Fruit fly (Drosophila melanogaster) whole organism, wandering third instar larva: ENCODE measurements around the gene MtnE.

Experiments
- Abd-B ChIP-seq: fragments of >200 bp; optimal IDR thresholded peaks from 2 replicates; lab custom pipeline; 2017; ENCODE audit warnings: missing biosample characterization, missing genetic modification characterization
- CrebA ChIP-seq: fragments of 200-800 bp; sonication (Bioruptor generic); optimal IDR thresholded peaks from 2 replicates; lab custom pipeline; 2016; ENCODE audit warnings: missing biosample characterization, mild to moderate bottlenecking, missing genetic modification characterization, borderline replicate concordance
- Dfd ChIP-seq: fragments of >200 bp; optimal IDR thresholded peaks from 2 replicates; lab custom pipeline; 2017; ENCODE audit warnings: missing biosample characterization, missing genetic modification characterization
- Dif ChIP-seq: fragments of 200-275, 200-300 bp; sonication (Bioruptor generic); optimal IDR thresholded peaks from 2 replicates; lab custom pipeline; 2018; ENCODE audit warnings: missing biosample characterization, missing genetic modification characterization; ENCODE audit not compliant: partially characterized antibody
- GATAd ChIP-seq: sonication (Bioruptor generic); optimal IDR thresholded peaks from 2 replicates; lab custom pipeline; 2016; ENCODE audit warnings: missing biosample characterization, missing genetic modification characterization
- HLH106 ChIP-seq: fragments of 200-800 bp; optimal IDR thresholded peaks from 3 replicates; lab custom pipeline; 2019; ENCODE audit warnings: missing biosample characterization, mild to moderate bottlenecking, missing genetic modification characterization, moderate library complexity
- Hr83 ChIP-seq: fragments of 200-300 bp; sonication (Bioruptor generic); optimal IDR thresholded peaks from 2 replicates; lab custom pipeline; 2016; ENCODE audit warnings: missing biosample characterization, mild to moderate bottlenecking, missing genetic modification characterization, moderate library complexity; ENCODE audit not compliant: poor library complexity, severe bottlenecking
- Mio ChIP-seq: sonication (Bioruptor generic); optimal IDR thresholded peaks from 2 replicates; lab custom pipeline; 2016; ENCODE audit warnings: missing biosample characterization, missing genetic modification characterization
- Myc ChIP-seq: fragments of >200 bp; optimal IDR thresholded peaks from 2 replicates; lab custom pipeline; 2017
- OdsH ChIP-seq: fragments of 200-800 bp; sonication (Bioruptor generic); optimal IDR thresholded peaks from 2 replicates; lab custom pipeline; 2016; ENCODE audit warnings: missing biosample characterization, mild to moderate bottlenecking, missing genetic modification characterization
- Rel ChIP-seq, 2 experiments: fragments of 200-800 bp; sonication (Bioruptor generic) in 1 of 2; optimal IDR thresholded peaks; 2 replicates in 1 of 2; 3 replicates in 1 of 2; lab custom pipeline; 2016 to 2019; ENCODE audit warnings: mild to moderate bottlenecking in 2 of 2, missing biosample characterization in 2 of 2, missing genetic modification characterization in 2 of 2, moderate library complexity in 1 of 2
- Sp1 ChIP-seq: fragments of 200-800 bp; sonication (Bioruptor generic); optimal IDR thresholded peaks from 3 replicates; lab custom pipeline; 2019; ENCODE audit warnings: missing biosample characterization, mild to moderate bottlenecking, missing genetic modification characterization, moderate library complexity
- br ChIP-seq: fragments of 200-800 bp; sonication (Bioruptor generic); optimal IDR thresholded peaks from 2 replicates; lab custom pipeline; 2016; ENCODE audit warnings: missing biosample characterization, missing genetic modification characterization
- dl ChIP-seq, 2 experiments: fragments of 175-275, 200-275 bp in 1 of 2; fragments of 200-275 bp in 1 of 2; sonication (Bioruptor generic); optimal IDR thresholded peaks; lab custom pipeline; 2018; ENCODE audit warnings: mild to moderate bottlenecking in 2 of 2, missing biosample characterization in 2 of 2, missing genetic modification characterization in 2 of 2, moderate library complexity in 2 of 2; ENCODE audit not compliant: partially characterized antibody in 2 of 2, insufficient read depth in 1 of 2
- dmrt93B ChIP-seq: fragments of 200-800 bp; sonication (Bioruptor generic); optimal IDR thresholded peaks from 2 replicates; lab custom pipeline; 2018; ENCODE audit warnings: missing biosample characterization, mild to moderate bottlenecking, missing genetic modification characterization
- dsf ChIP-seq: sonication (Bioruptor generic); optimal IDR thresholded peaks from 2 replicates; lab custom pipeline; 2016; ENCODE audit warnings: missing biosample characterization, missing genetic modification characterization, borderline replicate concordance
- ey ChIP-seq: fragments of 200-800 bp; sonication (Bioruptor generic); optimal IDR thresholded peaks from 2 replicates; lab custom pipeline; 2016; ENCODE audit warnings: missing biosample characterization, missing genetic modification characterization
- foxo ChIP-seq, 2 experiments: fragments of 200-800 bp; sonication (Bioruptor generic); optimal IDR thresholded peaks; 2 replicates in 1 of 2; 3 replicates in 1 of 2; lab custom pipeline; 2016 to 2017; ENCODE audit warnings: missing biosample characterization in 2 of 2, missing genetic modification characterization in 2 of 2
- h ChIP-seq: fragments of 200-800 bp; sonication (Bioruptor generic); optimal IDR thresholded peaks from 3 replicates; lab custom pipeline; 2016; ENCODE audit warnings: missing biosample characterization, mild to moderate bottlenecking, missing genetic modification characterization
- jim ChIP-seq: fragments of 175-275, 200-325 bp; sonication (Bioruptor generic); optimal IDR thresholded peaks from 2 replicates; lab custom pipeline; 2016; ENCODE audit warnings: missing biosample characterization, mild to moderate bottlenecking, missing genetic modification characterization
- pan ChIP-seq: fragments of >200 bp; optimal IDR thresholded peaks from 2 replicates; lab custom pipeline; 2017
- psq ChIP-seq: fragments of 200-800 bp; sonication (Bioruptor generic); optimal IDR thresholded peaks from 3 replicates; lab custom pipeline; 2017; ENCODE audit warnings: missing biosample characterization, mild to moderate bottlenecking, missing genetic modification characterization, moderate library complexity
- rgr ChIP-seq: fragments of 200-800 bp; sonication (Bioruptor generic); optimal IDR thresholded peaks from 3 replicates; lab custom pipeline; 2016; ENCODE audit warnings: missing biosample characterization, mild to moderate bottlenecking, missing genetic modification characterization
- sage ChIP-seq: fragments of 200-800 bp; sonication (Bioruptor generic); optimal IDR thresholded peaks from 2 replicates; lab custom pipeline; 2016; ENCODE audit warnings: missing biosample characterization, mild to moderate bottlenecking, missing genetic modification characterization
- tai ChIP-seq: sonication (Bioruptor generic); optimal IDR thresholded peaks from 2 replicates; lab custom pipeline; 2016; ENCODE audit warnings: missing biosample characterization, missing genetic modification characterization
- woc ChIP-seq: sonication (Bioruptor generic); optimal IDR thresholded peaks from 2 replicates; lab custom pipeline; 2016; ENCODE audit warnings: missing biosample characterization, mild to moderate bottlenecking, missing genetic modification characterization

MtnE gene

DNA sequence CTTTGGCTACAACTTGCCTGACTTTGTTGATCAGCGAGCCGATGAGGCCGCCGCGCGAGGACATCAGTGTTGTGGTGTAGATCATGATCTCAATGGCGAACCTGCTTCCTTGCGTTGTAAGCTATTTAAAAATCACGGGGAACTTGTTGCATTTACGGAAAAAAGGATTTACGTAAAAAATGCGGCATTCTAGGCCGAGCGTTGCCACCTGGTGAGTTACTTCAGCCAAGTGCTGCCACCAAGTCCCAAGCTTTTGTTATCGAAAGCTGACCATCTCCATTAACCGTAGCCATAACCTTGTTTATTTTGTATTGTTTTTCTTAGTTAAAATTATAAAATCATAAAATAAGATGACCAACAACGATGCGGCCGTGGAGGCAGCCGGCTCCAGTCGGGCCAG lies 42.3 kb upstream of the MtnE start, which contains the start of the genes TFAM and CG5412:
Gene TFAM, minus strand, starts transcription at position 222 of the 400 bp plus-strand sequence.
Gene CG5412, plus strand, starts transcription at position 265 of the 400 bp plus-strand sequence.
- TF ChIP-seq dsf (GFP tag; lab: Kevin White, UChicago) (no peak), Myc (lab: Kevin White, UChicago) (no peak)
- TF ChIP-seq, all 38 proteins: peak for 0

DNA sequence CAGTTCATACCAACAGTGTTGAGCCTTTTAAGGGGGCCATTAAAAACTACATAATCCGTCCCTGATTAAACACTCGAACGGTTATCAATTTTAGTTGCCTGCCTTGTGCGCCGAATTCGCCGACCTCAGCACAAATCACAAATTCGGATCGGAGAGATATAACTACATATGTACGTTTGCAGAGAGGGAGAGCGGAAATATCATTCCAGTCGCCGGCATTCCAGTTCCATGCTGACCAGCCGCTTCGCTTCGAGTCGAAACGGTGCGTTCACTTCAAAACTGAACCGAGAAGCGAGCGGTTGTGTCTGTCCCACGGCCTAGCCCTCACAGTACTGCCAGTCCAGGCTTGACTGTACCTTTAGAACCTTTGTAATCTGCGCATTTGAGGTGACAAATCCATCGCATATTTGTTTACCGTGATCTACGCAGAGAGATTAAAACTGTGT lies 40.1 kb upstream of the MtnE start:
- TF ChIP-seq psq, result no peak
- TF ChIP-seq Dif (GFP tag; lab: Kevin White, UChicago), result peak; percentile 73
- TF ChIP-seq Sp1, result peak; percentile 48
- peak; percentile 80 for TF ChIP-seq Hr83 (GFP tag; lab: Kevin White, UChicago)
- peak; percentile 15 for TF ChIP-seq Myc (lab: Kevin White, UChicago)
- no peak for TF ChIP-seq Rel (GFP tag; optimal IDR thresholded peaks at IDR 0.05; lab: Kevin White, UChicago)
- peak; percentile 14 for TF ChIP-seq Rel (tag; optimal IDR thresholded peaks at IDR 0.05; lab: Kevin White, UChicago)
- TF ChIP-seq rgr, result peak; percentile 37
- TF ChIP-seq foxo (GFP tag; optimal IDR thresholded peaks at IDR 0.05; lab: Kevin White, UChicago), result peak in 1 of 2 experiments; percentile 47
- TF ChIP-seq GATAd, result no peak
- peak; percentile 3 for TF ChIP-seq ey

- TF ChIP-seq dmrt93B (GFP tag; lab: Kevin White, UChicago) (no peak), HLH106 (tag; lab: Kevin White, UChicago) (no peak), GATAd (no peak), Dfd (GFP tag; lab: Kevin White, UChicago) (no peak), rgr (no peak), Sp1 (no peak), pan (no peak), Hr83 (GFP tag; lab: Kevin White, UChicago) (no peak), Abd-B (no peak), CrebA (GFP tag; lab: Kevin White, UChicago) (no peak)
These were observed 38.8 kb upstream of the MtnE start for dm6 chr3R:20573326-20573725.

dm6 chr3R:20567507-20568222 lies 33.2 kb upstream of the MtnE start:
- no peak for TF ChIP-seq ey
- no peak for TF ChIP-seq jim (GFP tag; lab: Kevin White, UChicago)
- TF ChIP-seq GATAd, result no peak
- TF ChIP-seq Sp1, result no peak
- TF ChIP-seq rgr, result no peak
- TF ChIP-seq h (GFP tag; lab: Kevin White, UChicago), result no peak
- no peak for TF ChIP-seq Myc (lab: Kevin White, UChicago)
- TF ChIP-seq tai, result no peak
- no peak for TF ChIP-seq Mio (GFP tag; lab: Kevin White, UChicago)
- no peak for TF ChIP-seq Rel (GFP tag; optimal IDR thresholded peaks at IDR 0.05; lab: Kevin White, UChicago)
- TF ChIP-seq Rel (tag; optimal IDR thresholded peaks at IDR 0.05; lab: Kevin White, UChicago), result no peak
- no peak for TF ChIP-seq OdsH
- TF ChIP-seq Hr83 (GFP tag; lab: Kevin White, UChicago), result no peak
- no peak for TF ChIP-seq dl (GFP tag; optimal IDR thresholded peaks at IDR 0.05; lab: Kevin White, UChicago; ENCODE audit: insufficient read depth in 1 of 2, partially characterized antibody in 2 of 2)
- TF ChIP-seq, all 38 proteins: peak for 0

DNA sequence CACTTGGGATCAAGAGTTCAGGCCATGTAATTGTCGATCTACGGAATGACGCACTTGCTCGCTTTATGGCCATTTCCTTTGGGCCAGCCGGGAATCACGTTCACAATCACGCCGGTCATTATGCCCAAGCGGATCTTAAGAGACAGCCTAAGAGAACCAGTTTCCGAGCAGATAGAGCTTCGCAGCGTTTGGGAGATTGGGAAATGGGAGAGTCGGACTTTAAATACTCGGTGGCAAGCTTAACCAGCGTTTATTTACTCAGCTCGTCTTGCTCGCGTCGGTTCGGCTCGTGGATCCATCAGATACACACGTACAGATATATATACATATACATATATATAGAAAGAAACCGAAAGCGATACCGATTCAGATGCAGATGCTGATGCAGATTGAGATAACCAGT lies 31.0 kb upstream of the MtnE start:
- no peak for TF ChIP-seq woc (GFP tag; lab: Kevin White, UChicago)
- TF ChIP-seq h (GFP tag; lab: Kevin White, UChicago), result peak; percentile 10
- TF ChIP-seq dl (GFP tag; optimal IDR thresholded peaks at IDR 0.05; lab: Kevin White, UChicago; ENCODE audit: insufficient read depth in 1 of 2, partially characterized antibody in 2 of 2), result peak in 1 of 2 experiments; percentile 54
- peak; percentile 2 for TF ChIP-seq br
- TF ChIP-seq Rel (GFP tag; optimal IDR thresholded peaks at IDR 0.05; lab: Kevin White, UChicago), result peak; percentile 47
- peak; percentile 51 for TF ChIP-seq Rel (tag; optimal IDR thresholded peaks at IDR 0.05; lab: Kevin White, UChicago)
- TF ChIP-seq OdsH, result peak; percentile 5
- TF ChIP-seq Sp1, result peak; percentile 10
- peak; percentile 65 for TF ChIP-seq Dif (GFP tag; lab: Kevin White, UChicago)
- TF ChIP-seq Abd-B, result no peak
- peak; percentile 32 for TF ChIP-seq sage (GFP tag; lab: Kevin White, UChicago)
- TF ChIP-seq ey, result no peak
- TF ChIP-seq pan, result no peak
- no peak for TF ChIP-seq jim (GFP tag; lab: Kevin White, UChicago)
- no peak for TF ChIP-seq Myc (lab: Kevin White, UChicago)
